Fruit fly (Drosophila melanogaster): ENCODE measurements around the gene I-t.

I-t gene

dm6 chr3R:11678016-11678415, 25.8 kb upstream of the I-t start, which contains the start of gene CG18476 (continued):
- peak; percentile 54 for TF ChIP-seq NC2β (GFP tag; optimal IDR thresholded peaks at IDR 0.05)
- peak; percentile 96 for TF ChIP-seq vvl (GFP tag; IDR thresholded peaks at IDR 0.05)
- peak; percentile 85 for TF ChIP-seq gce (GFP tag; IDR thresholded peaks at IDR 0.05)
- TF ChIP-seq CG10366 (GFP tag; IDR thresholded peaks at IDR 0.05) = peak; percentile 93
- TF ChIP-seq CG10565 (GFP tag; optimal IDR thresholded peaks at IDR 0.05) = peak; percentile 28
- TF ChIP-seq maf-S (GFP tag; optimal IDR thresholded peaks at IDR 0.05) = peak; percentile 59
- peak; percentile 90 for TF ChIP-seq CG11085 (GFP tag; IDR thresholded peaks at IDR 0.05)
- TF ChIP-seq grn (GFP tag; optimal IDR thresholded peaks at IDR 0.05) = peak; percentile 66
- TF ChIP-seq Spps (tag; optimal IDR thresholded peaks at IDR 0.05) = peak; percentile 88
- peak; percentile 91 for TF ChIP-seq CG10654 (GFP tag; optimal IDR thresholded peaks at IDR 0.05)
- TF ChIP-seq CG1024 (GFP tag; IDR thresholded peaks at IDR 0.05) = peak; percentile 79
- peak; percentile 74 for TF ChIP-seq CG5180 (GFP tag; optimal IDR thresholded peaks at IDR 0.05)
- no peak for TF ChIP-seq HLHmδ (GFP tag; optimal IDR thresholded peaks at IDR 0.05)
- no peak for TF ChIP-seq sqz (GFP tag; optimal IDR thresholded peaks at IDR 0.05)
- no peak for TF ChIP-seq TFAM (GFP tag; optimal IDR thresholded peaks at IDR 0.05)
- TF ChIP-seq zen2 (GFP tag; IDR thresholded peaks at IDR 0.05; ENCODE audit: partially characterized antibody) = no peak
- TF ChIP-seq CG32767 (GFP tag; IDR thresholded peaks at IDR 0.05) = peak; percentile 87
- peak; percentile 92 for TF ChIP-seq CG2120 (GFP tag; optimal IDR thresholded peaks at IDR 0.05)
- TF ChIP-seq twi (tag; optimal IDR thresholded peaks at IDR 0.05) = peak; percentile 87
- no peak for TF ChIP-seq CG2129 (GFP tag; IDR thresholded peaks at IDR 0.05; ENCODE audit: partially characterized antibody)
- peak; percentile 92 for TF ChIP-seq dmrt11E (tag; optimal IDR thresholded peaks at IDR 0.05)
- peak; percentile 4 for TF ChIP-seq luna (GFP tag; optimal IDR thresholded peaks at IDR 0.05)
- peak; percentile 62 for TF ChIP-seq sens-2 (GFP tag; IDR thresholded peaks at IDR 0.05)
- TF ChIP-seq Fer2 (tag; optimal IDR thresholded peaks at IDR 0.05) = peak; percentile 86
- TF ChIP-seq BEAF-32 (GFP tag; optimal IDR thresholded peaks at IDR 0.05) = peak; percentile 26
- no peak for TF ChIP-seq CG12769 (tag; optimal IDR thresholded peaks at IDR 0.05)
- TF ChIP-seq phol (tag; optimal IDR thresholded peaks at IDR 0.05) = peak; percentile 96
- TF ChIP-seq sob (GFP tag; IDR thresholded peaks at IDR 0.05) = peak; percentile 95
- peak; percentile 92 for TF ChIP-seq gcm (GFP tag; optimal IDR thresholded peaks at IDR 0.05)
- peak; percentile 46 to 74 for TF ChIP-seq chif (GFP tag; optimal IDR thresholded peaks at IDR 0.05)
- TF ChIP-seq Max (GFP tag; optimal IDR thresholded peaks at IDR 0.05) = peak; percentile 81
- peak; percentile 87 for TF ChIP-seq CG18764 (GFP tag; optimal IDR thresholded peaks at IDR 0.05)
- no peak for TF ChIP-seq Dfd (GFP tag; optimal IDR thresholded peaks at IDR 0.05)
- peak; percentile 75 for TF ChIP-seq CG34376 (GFP tag; optimal IDR thresholded peaks at IDR 0.05)
- no peak for TF ChIP-seq vnd (GFP tag; IDR thresholded peaks at IDR 0.05; ENCODE audit: partially characterized antibody)
- TF ChIP-seq Nf-YB (GFP tag; optimal IDR thresholded peaks at IDR 0.05) = peak; percentile 73
- TF ChIP-seq CG12299 (tag; optimal IDR thresholded peaks at IDR 0.05) = peak; percentile 89
- TF ChIP-seq ttk (GFP tag; IDR thresholded peaks at IDR 0.05) = peak; percentile 91

- TF ChIP-seq Jarid2 (GFP tag; optimal IDR thresholded peaks at IDR 0.05) = peak; percentile 7
- TF ChIP-seq CG15514 (GFP tag; optimal IDR thresholded peaks at IDR 0.05) = peak; percentile 55
- TF ChIP-seq CG14710 (tag; optimal IDR thresholded peaks at IDR 0.05) = peak; percentile 37
- peak; percentile 20; the same call in 1 of the 2 replicates for TF ChIP-seq vvl (GFP tag; IDR thresholded peaks at IDR 0.05)
- TF ChIP-seq Eip74EF (GFP tag; optimal IDR thresholded peaks at IDR 0.05) = no peak
- TF ChIP-seq CG17802 (tag; optimal IDR thresholded peaks at IDR 0.05) = no peak
- peak; percentile 6 for TF ChIP-seq CG17568 (GFP tag; optimal IDR thresholded peaks at IDR 0.05)
- no peak for TF ChIP-seq corto (GFP tag; optimal IDR thresholded peaks at IDR 0.05)
- no peak for TF ChIP-seq tgo (GFP tag; IDR thresholded peaks at IDR 0.05)
- TF ChIP-seq CG13287 (GFP tag; IDR thresholded peaks at IDR 0.05; ENCODE audit: partially characterized antibody) = peak; percentile 41; the same call in 1 of the 2 replicates
- TF ChIP-seq Spps (tag; optimal IDR thresholded peaks at IDR 0.05) = no peak
- no peak for TF ChIP-seq MTF-1 (GFP tag; optimal IDR thresholded peaks at IDR 0.05; ENCODE audit: borderline replicate concordance)
- TF ChIP-seq HLH54F (GFP tag; optimal IDR thresholded peaks at IDR 0.05) = no peak
- no peak for TF ChIP-seq otp (GFP tag; IDR thresholded peaks at IDR 0.05)
- no peak for TF ChIP-seq bcd (GFP tag; optimal IDR thresholded peaks at IDR 0.05)
Observed at dm6 chr3R:11679513-11679912, 24.3 kb upstream of the I-t start, which contains the start of the genes Taf12 and Ho. Gene Taf12 (minus strand): TSS chr3R:11679690. Gene Ho (plus strand): TSS chr3R:11679743.
